Worm (Caenorhabditis elegans): ENCODE results near the gene R08D7.5.
A peak's percentile ranks its signal among the peaks of the same experiment; 100 is the strongest.

Gene R08D7.5

ce11 chrIII:8946285-8946684 is 27.6 kb upstream of the R08D7.5 start:
- no peak for TF ChIP-seq scrt-1 (GFP tag; IDR thresholded peaks at IDR 0.05)
- no peak for TF ChIP-seq F13C5.2 (tag; optimal IDR thresholded peaks at IDR 0.05)
- TF ChIP-seq B0310.2 (tag; optimal IDR thresholded peaks at IDR 0.05), result no peak
- TF ChIP-seq hmg-4 (GFP tag; optimal IDR thresholded peaks at IDR 0.05), result no peak
- no peak for TF ChIP-seq sea-1 (GFP tag; conservative IDR thresholded peaks at IDR 0.05)
- TF ChIP-seq ceh-36 (tag; optimal IDR thresholded peaks at IDR 0.05), result no peak
- TF ChIP-seq flt-1 (GFP tag; IDR thresholded peaks at IDR 0.05), result no peak
- TF ChIP-seq ama-1 (optimal IDR thresholded peaks at IDR 0.05), result no peak
- no peak for TF ChIP-seq pes-1 (GFP tag; IDR thresholded peaks at IDR 0.05)
- TF ChIP-seq hnd-1 (tag; optimal IDR thresholded peaks at IDR 0.05), result no peak
- no peak for TF ChIP-seq hmbx-1 (tag; optimal IDR thresholded peaks at IDR 0.05)
- TF ChIP-seq aly-1 (tag; optimal IDR thresholded peaks at IDR 0.05), result no peak
- no peak for TF ChIP-seq ets-7 (tag; optimal IDR thresholded peaks at IDR 0.05)
- no peak for TF ChIP-seq ceh-13 (GFP tag; optimal IDR thresholded peaks at IDR 0.05)
- no peak for TF ChIP-seq tra-4 (tag; optimal IDR thresholded peaks at IDR 0.05)
- TF ChIP-seq tbx-11 (GFP tag; IDR thresholded peaks at IDR 0.05), result no peak
- TF ChIP-seq tbx-37 (GFP tag; conservative IDR thresholded peaks at IDR 0.05), result no peak

- no peak for TF ChIP-seq hnd-1 (tag; optimal IDR thresholded peaks at IDR 0.05)
- TF ChIP-seq aly-1 (tag; optimal IDR thresholded peaks at IDR 0.05), result no peak
- no peak for TF ChIP-seq pes-1 (GFP tag; IDR thresholded peaks at IDR 0.05)
- no peak for TF ChIP-seq hmbx-1 (tag; optimal IDR thresholded peaks at IDR 0.05)
- no peak for TF ChIP-seq ama-1 (optimal IDR thresholded peaks at IDR 0.05)
- no peak for TF ChIP-seq tbx-37 (GFP tag; conservative IDR thresholded peaks at IDR 0.05)
- no peak for TF ChIP-seq tra-4 (tag; optimal IDR thresholded peaks at IDR 0.05)
- TF ChIP-seq ceh-13 (GFP tag; optimal IDR thresholded peaks at IDR 0.05), result no peak
- no peak for TF ChIP-seq flt-1 (GFP tag; IDR thresholded peaks at IDR 0.05)
- no peak for TF ChIP-seq sea-1 (GFP tag; conservative IDR thresholded peaks at IDR 0.05)
- TF ChIP-seq scrt-1 (GFP tag; IDR thresholded peaks at IDR 0.05), result no peak
- no peak for TF ChIP-seq hmg-4 (GFP tag; optimal IDR thresholded peaks at IDR 0.05)
- no peak for TF ChIP-seq tbx-11 (GFP tag; IDR thresholded peaks at IDR 0.05)
- TF ChIP-seq B0310.2 (tag; optimal IDR thresholded peaks at IDR 0.05), result no peak
- TF ChIP-seq ets-7 (tag; optimal IDR thresholded peaks at IDR 0.05), result no peak
- TF ChIP-seq ceh-36 (tag; optimal IDR thresholded peaks at IDR 0.05), result no peak
Observed at ce11 chrIII:8949147-8949546, 24.8 kb upstream of the R08D7.5 start.

DNA sequence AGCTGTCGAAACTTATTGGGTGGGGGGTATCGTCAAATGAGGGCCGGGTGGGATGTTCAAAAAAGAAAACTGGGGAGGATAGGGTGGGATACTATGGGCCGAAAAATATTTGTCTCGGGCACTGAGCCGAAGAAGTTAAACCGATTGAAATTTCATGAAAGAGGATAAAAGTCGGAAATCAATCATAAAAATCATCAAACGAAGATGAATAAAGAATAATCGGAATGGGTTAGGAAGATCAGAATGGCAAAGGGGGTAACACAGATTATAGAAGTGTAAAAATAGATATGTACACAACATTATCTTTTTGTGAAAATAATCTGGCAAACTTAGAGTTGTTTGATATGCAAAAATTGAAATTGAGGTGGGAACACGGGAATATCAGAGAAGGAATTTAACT is 18.4 kb upstream of the R08D7.5 start:
- no peak for TF ChIP-seq tbx-37 (GFP tag; conservative IDR thresholded peaks at IDR 0.05)

ce11 chrIII:8956146-8956646 is 17.7 kb upstream of the R08D7.5 start, which contains the start of the genes ZK643.5 and ZK643.2:
TSS of gene ZK643.5 (minus strand) at chrIII:8956196.
TSS of gene ZK643.2 (plus strand) at chrIII:8956540.
- TF ChIP-seq tbx-37 (GFP tag; conservative IDR thresholded peaks at IDR 0.05) (no peak), sea-1 (GFP tag; conservative IDR thresholded peaks at IDR 0.05) (no peak), ets-7 (tag; optimal IDR thresholded peaks at IDR 0.05) (no peak)

ce11 chrIII:8960664-8961063 is 13.3 kb upstream of the R08D7.5 start, which contains the start of gene ZK643.6:
TSS of gene ZK643.6 (minus strand) at chrIII:8960764.
- no peak for TF ChIP-seq ets-7 (tag; optimal IDR thresholded peaks at IDR 0.05)

DNA sequence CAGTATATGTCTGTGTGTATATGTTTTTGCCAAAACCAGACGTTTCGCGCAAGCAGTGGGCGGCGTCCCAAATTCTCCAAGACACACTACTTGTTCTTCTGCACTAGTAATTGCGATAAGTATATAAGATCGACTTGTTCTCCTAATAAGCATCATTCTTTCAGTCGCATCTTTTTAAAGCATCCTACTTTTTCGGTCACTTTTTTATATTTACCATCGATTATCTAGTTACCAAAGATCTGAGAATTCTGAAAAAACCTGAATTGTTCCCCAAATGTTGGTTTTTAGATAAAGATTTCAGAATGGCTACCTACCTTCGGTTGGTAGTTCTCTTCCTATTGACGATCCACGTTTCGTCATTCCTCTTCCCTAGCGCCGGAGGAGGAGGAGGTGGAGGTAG is 11.9 kb upstream of the R08D7.5 start, which contains the start of gene grl-25:
TSS of gene grl-25 (plus strand) at position 301 of the 400 bp plus-strand sequence.
- no peak for TF ChIP-seq ceh-36 (tag; optimal IDR thresholded peaks at IDR 0.05)
- no peak for TF ChIP-seq aly-1 (tag; optimal IDR thresholded peaks at IDR 0.05)
- no peak for TF ChIP-seq tra-4 (tag; optimal IDR thresholded peaks at IDR 0.05)
- TF ChIP-seq ets-7 (tag; optimal IDR thresholded peaks at IDR 0.05), result no peak

DNA sequence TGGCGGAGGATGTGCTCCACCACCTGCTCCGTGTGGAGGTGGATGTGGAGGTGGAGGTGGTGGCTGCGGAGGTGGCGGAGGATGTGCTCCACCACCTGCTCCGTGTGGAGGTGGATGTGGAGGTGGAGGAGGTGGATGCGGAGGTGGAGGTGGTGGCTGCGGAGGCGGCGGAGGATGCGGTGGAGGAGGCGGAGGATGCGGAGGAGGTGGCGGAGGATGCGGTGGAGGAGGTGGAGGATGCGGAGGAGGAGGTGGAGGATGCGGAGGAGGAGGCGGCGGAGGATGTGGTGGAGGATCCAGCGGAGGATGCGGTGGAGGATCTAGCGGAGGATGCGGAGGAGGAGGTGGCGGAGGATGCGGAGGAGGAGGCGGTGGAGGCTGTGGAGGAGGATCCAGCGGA is 11.5 kb upstream of the R08D7.5 start:
- TF ChIP-seq ceh-36 (tag; optimal IDR thresholded peaks at IDR 0.05) (no peak), scrt-1 (GFP tag; IDR thresholded peaks at IDR 0.05) (no peak), ama-1 (optimal IDR thresholded peaks at IDR 0.05) (no peak), tbx-11 (GFP tag; IDR thresholded peaks at IDR 0.05) (no peak), flt-1 (GFP tag; IDR thresholded peaks at IDR 0.05) (no peak), tbx-37 (GFP tag; conservative IDR thresholded peaks at IDR 0.05) (no peak), hnd-1 (tag; optimal IDR thresholded peaks at IDR 0.05) (no peak), F13C5.2 (tag; optimal IDR thresholded peaks at IDR 0.05) (no peak), hmg-4 (GFP tag; optimal IDR thresholded peaks at IDR 0.05) (no peak), hmbx-1 (tag; optimal IDR thresholded peaks at IDR 0.05) (no peak), B0310.2 (tag; optimal IDR thresholded peaks at IDR 0.05) (no peak)

DNA sequence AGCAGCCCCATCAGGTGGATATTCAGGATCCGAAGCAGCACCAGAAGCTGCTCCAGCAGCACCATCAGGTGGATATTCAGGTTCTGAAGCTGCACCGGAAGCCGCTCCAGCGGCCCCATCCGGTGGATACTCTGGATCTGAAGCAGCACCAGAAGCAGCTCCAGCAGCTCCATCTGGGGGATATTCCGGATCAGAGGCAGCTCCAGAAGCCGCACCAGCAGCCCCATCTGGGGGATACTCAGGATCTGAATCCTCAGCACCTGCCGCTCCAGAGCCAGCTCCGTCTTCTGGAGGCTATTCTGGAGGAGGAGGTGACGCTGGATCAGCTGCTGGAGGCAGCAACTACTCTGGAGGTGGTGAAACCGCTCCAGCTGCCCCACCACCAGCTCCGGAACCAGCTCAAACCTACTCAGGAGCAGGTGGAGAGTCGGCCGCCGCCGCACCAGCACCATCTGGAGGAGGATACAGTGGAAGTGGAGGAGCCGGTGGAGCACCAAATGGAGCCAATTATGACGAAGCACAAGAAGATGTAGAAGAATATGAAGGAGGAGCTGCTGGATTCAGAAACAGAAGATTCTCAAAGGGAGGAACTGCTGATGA is 9.1 kb upstream of the R08D7.5 start:
- TF ChIP-seq scrt-1 (GFP tag; IDR thresholded peaks at IDR 0.05), result no peak
- no peak for TF ChIP-seq ets-7 (tag; optimal IDR thresholded peaks at IDR 0.05)
- no peak for TF ChIP-seq ceh-36 (tag; optimal IDR thresholded peaks at IDR 0.05)
- TF ChIP-seq sea-1 (GFP tag; conservative IDR thresholded peaks at IDR 0.05), result no peak
- peak; percentile 16 for TF ChIP-seq aly-1 (tag; optimal IDR thresholded peaks at IDR 0.05)

- TF ChIP-seq tbx-37 (GFP tag; conservative IDR thresholded peaks at IDR 0.05), result peak; percentile 53; the same call in 1 of the 2 replicates
- TF ChIP-seq ceh-13 (GFP tag; optimal IDR thresholded peaks at IDR 0.05), result no peak
Observed at ce11 chrIII:8967639-8968038, 6.3 kb upstream of the R08D7.5 start, which contains the start of the genes bud-13 and rpap-2. TSS of gene bud-13 (minus strand) at chrIII:8967727. TSS of gene rpap-2 (plus strand) at chrIII:8967967.

Data from whole organism, early embryonic.